Worm (Caenorhabditis elegans) whole organism, young adult: ENCODE data around the gene K07C5.9.

Experiments
- F37B4.10 ChIP-seq: fragments of 200-800 bp; sonication (Bioruptor generic); IDR thresholded peaks from 2 replicates; pipeline ENCODE4 v1.3.6; 2022; ENCODE audit warnings: missing genetic modification characterization, missing compliant biosample characterization
- F49E8.2 ChIP-seq: sonication (generic microtip); optimal IDR thresholded peaks from 3 replicates; lab custom pipeline; 2017; ENCODE audit warnings: missing genetic modification characterization, mild to moderate bottlenecking, missing compliant biosample characterization, antibody characterized with exemption, moderate library complexity; ENCODE audit not compliant: insufficient read depth
- attf-5 ChIP-seq: fragments of 200-800 bp; sonication (Bioruptor generic); optimal IDR thresholded peaks from 2 replicates; lab custom pipeline; 2018; ENCODE audit warnings: mild to moderate bottlenecking, missing genetic modification characterization, missing compliant biosample characterization
- egrh-3 ChIP-seq: fragments of 200-800 bp; sonication (Bioruptor generic); IDR thresholded peaks from 2 replicates; pipeline ENCODE4 v1.3.6; 2022; ENCODE audit warnings: missing genetic modification reagents, missing genetic modification characterization, missing compliant biosample characterization
- let-526 ChIP-seq: fragments of 200-800 bp; sonication (Bioruptor generic); IDR thresholded peaks from 2 replicates; pipeline ENCODE4 v1.3.6; 2022; ENCODE audit warnings: missing genetic modification reagents, missing genetic modification characterization, missing compliant biosample characterization
- nfya-1 ChIP-seq: sonication (generic microtip); optimal IDR thresholded peaks from 2 replicates; lab custom pipeline; 2017; ENCODE audit warnings: antibody characterized with exemption, missing compliant biosample characterization, missing genetic modification characterization, borderline replicate concordance; ENCODE audit not compliant: insufficient read depth
- rpc-1 ChIP-seq, 2 experiments: fragments of 150-350 bp in 1 of 2; sonication (generic microtip) in 1 of 2; optimal IDR thresholded peaks; 2 replicates each; lab custom pipeline; 2014 to 2018; ENCODE audit warnings: missing biosample characterization in 1 of 2, missing genetic modification characterization in 1 of 2, missing genetic modification reagents in 1 of 2, missing genotype in 1 of 2
- zfh-2 ChIP-seq: fragments of 200-800 bp; sonication (Bioruptor generic); conservative IDR thresholded peaks from 2 replicates; pipeline ENCODE4 v1.3.6; 2022; ENCODE audit warnings: missing genetic modification reagents, missing genetic modification characterization, missing compliant biosample characterization

DNA sequence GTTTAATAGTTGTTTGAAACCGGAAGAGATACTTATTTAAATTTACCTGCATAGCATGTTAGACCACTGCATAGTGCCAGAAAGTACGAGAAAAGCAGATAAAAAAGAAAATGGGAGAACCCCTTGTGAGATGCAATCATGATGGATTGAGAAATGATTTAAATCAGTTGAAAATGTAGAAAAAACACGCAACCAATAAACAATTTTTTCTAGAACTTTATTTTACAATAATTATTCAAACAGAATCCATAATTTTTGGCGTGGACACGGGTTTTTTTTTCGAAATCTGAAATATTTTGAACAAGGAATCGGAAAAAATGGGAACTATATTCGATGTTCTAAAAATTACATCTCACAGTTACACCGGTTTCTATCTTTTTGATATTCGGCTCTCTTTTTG lies 29.3 kb upstream of the K07C5.9 start, which contains the start of gene AC3.12:
- no peak for TF ChIP-seq attf-5 (GFP tag; lab: Kevin White, UChicago)
- TF ChIP-seq F49E8.2 (tag; lab: Kevin White, UChicago): no peak
- no peak for TF ChIP-seq rpc-1 (optimal IDR thresholded peaks at IDR 0.05; lab: Kevin White, UChicago)
- no peak for TF ChIP-seq rpc-1 (tag; optimal IDR thresholded peaks at IDR 0.05; lab: Kevin White, UChicago)
- no peak for TF ChIP-seq zfh-2 (GFP tag; lab: Robert Waterston, UW)
- no peak for TF ChIP-seq nfya-1 (tag; lab: Kevin White, UChicago)
- no peak for TF ChIP-seq let-526
- TF ChIP-seq egrh-3 (GFP tag; lab: Robert Waterston, UW): no peak
- TF ChIP-seq F37B4.10 (GFP tag; lab: Robert Waterston, UW): no peak
